Fruit fly (Drosophila melanogaster): ENCODE data around the gene Srp54k.
A peak's percentile ranks its signal among the peaks of the same experiment; 100 is the strongest.

The Srp54k gene

DNA sequence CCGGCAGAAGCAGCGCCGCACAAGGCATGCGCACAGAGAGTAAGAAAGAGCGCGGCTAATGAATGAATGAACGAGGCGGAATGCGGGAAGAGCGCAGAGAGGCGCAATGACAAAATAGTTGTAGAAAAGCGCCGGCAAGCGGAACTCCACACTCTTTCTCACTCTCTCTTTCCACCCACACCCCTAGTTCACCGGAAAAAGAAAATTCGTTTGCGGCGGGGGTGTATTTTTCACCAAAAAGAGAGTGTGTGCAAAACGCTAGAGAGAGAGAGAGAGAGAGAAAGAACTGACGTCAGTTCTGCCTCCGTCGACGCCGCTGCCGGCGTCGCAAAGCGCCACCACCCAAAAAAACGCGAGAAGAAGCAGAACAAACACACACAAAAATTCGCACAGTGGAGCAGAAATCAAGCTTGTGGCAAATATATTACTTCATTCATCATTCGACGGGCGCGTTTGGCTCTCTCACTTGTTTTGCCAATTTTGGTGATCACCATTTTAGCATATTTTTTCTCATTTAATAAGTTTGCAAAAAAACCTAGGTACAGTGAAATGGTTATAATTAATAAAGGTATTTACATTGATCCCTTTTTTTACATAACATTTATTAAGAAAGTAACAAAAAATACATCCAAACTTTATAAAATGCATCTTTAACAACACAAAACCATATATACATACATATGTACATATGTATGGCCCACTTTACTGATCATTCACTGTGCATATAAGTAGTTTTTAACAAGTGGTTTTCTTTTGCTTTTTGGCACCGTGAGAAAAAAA lies 32.6 kb downstream of the Srp54k start (continued):
- TF ChIP-seq Rx (GFP tag; IDR thresholded peaks at IDR 0.05) (no peak), kay (GFP tag; optimal IDR thresholded peaks at IDR 0.05) (peak; percentile 19), eyg (GFP tag; optimal IDR thresholded peaks at IDR 0.05) (no peak), slp2 (GFP tag; optimal IDR thresholded peaks at IDR 0.05) (peak; percentile 11), gt (GFP tag; IDR thresholded peaks at IDR 0.05) (no peak), croc (GFP tag; conservative IDR thresholded peaks at IDR 0.05) (no peak), Tbp (GFP tag; optimal IDR thresholded peaks at IDR 0.05) (no peak), CG3281 (GFP tag; optimal IDR thresholded peaks at IDR 0.05) (peak; percentile 76), esg (GFP tag; conservative IDR thresholded peaks at IDR 0.05) (peak; percentile 58; the same call in 1 of the 2 replicates), cwo (GFP tag; optimal IDR thresholded peaks at IDR 0.05) (peak; percentile 58), Hr78 (GFP tag; optimal IDR thresholded peaks at IDR 0.05) (no peak), Awh (GFP tag; IDR thresholded peaks at IDR 0.05) (no peak), nerfin-2 (GFP tag; IDR thresholded peaks at IDR 0.05; ENCODE audit: partially characterized antibody) (no peak), CG9932 (GFP tag; IDR thresholded peaks at IDR 0.05) (peak; percentile 64), CG6254 (GFP tag; optimal IDR thresholded peaks at IDR 0.05) (peak; percentile 21), CTCF (GFP tag; optimal IDR thresholded peaks at IDR 0.05) (no peak), luna (GFP tag; optimal IDR thresholded peaks at IDR 0.05) (no peak), phol (tag; optimal IDR thresholded peaks at IDR 0.05) (peak; percentile 69), CG4617 (GFP tag; optimal IDR thresholded peaks at IDR 0.05; ENCODE audit: borderline replicate concordance) (no peak), gcm2 (GFP tag; optimal IDR thresholded peaks at IDR 0.05) (peak; percentile 19), Sox102F (GFP tag; optimal IDR thresholded peaks at IDR 0.05) (peak; percentile 65), CG15514 (GFP tag; optimal IDR thresholded peaks at IDR 0.05) (no peak), wdn (GFP tag; IDR thresholded peaks at IDR 0.05) (peak; percentile 32; the same call in 1 of the 2 replicates), CG6689 (GFP tag; IDR thresholded peaks at IDR 0.05) (no peak), Spps (tag; optimal IDR thresholded peaks at IDR 0.05) (no peak), ken (GFP tag; IDR thresholded peaks at IDR 0.05) (no peak), sna (GFP tag; IDR thresholded peaks at IDR 0.05; ENCODE audit: partially characterized antibody) (peak; percentile 73), so (GFP tag; IDR thresholded peaks at IDR 0.05) (no peak; the same call in 2 of the 3 replicates), her (GFP tag; optimal IDR thresholded peaks at IDR 0.05) (no peak), jigr1 (GFP tag; IDR thresholded peaks at IDR 0.05) (no peak), eve (GFP tag; optimal IDR thresholded peaks at IDR 0.05) (peak in 1 of 2 experiments; percentile 35), CG11398 (GFP tag; optimal IDR thresholded peaks at IDR 0.05) (no peak), Xbp1 (GFP tag; optimal IDR thresholded peaks at IDR 0.05) (peak; percentile 55), HmgD (GFP tag; optimal IDR thresholded peaks at IDR 0.05) (no peak), H2.0 (GFP tag; IDR thresholded peaks at IDR 0.05) (no peak), exex (tag; optimal IDR thresholded peaks at IDR 0.05) (no peak), YL-1 (GFP tag; optimal IDR thresholded peaks at IDR 0.05) (peak; percentile 12), CG7839 (tag; optimal IDR thresholded peaks at IDR 0.05) (peak; percentile 64), danr (GFP tag; IDR thresholded peaks at IDR 0.05) (no peak), CG6854 (GFP tag; optimal IDR thresholded peaks at IDR 0.05) (no peak), Mes4 (GFP tag; optimal IDR thresholded peaks at IDR 0.05) (no peak), Hmx (GFP tag; optimal IDR thresholded peaks at IDR 0.05) (no peak), grau (tag; optimal IDR thresholded peaks at IDR 0.05) (peak; percentile 73), vvl (GFP tag; IDR thresholded peaks at IDR 0.05) (peak; percentile 61; the same call in 1 of the 2 replicates), CG12299 (tag; optimal IDR thresholded peaks at IDR 0.05) (no peak), bowl (GFP tag; IDR thresholded peaks at IDR 0.05) (no peak), otp (GFP tag; IDR thresholded peaks at IDR 0.05) (no peak), CG10274 (GFP tag; optimal IDR thresholded peaks at IDR 0.05) (peak; percentile 34), mam (GFP tag; optimal IDR thresholded peaks at IDR 0.05) (peak; percentile 34), CG1529 (GFP tag; optimal IDR thresholded peaks at IDR 0.05) (peak; percentile 23), MESR4 (GFP tag; optimal IDR thresholded peaks at IDR 0.05) (no peak)

Measured in whole organism, embryonic.